Fruit fly (Drosophila melanogaster): ENCODE data around the gene CG34129.

The CG34129 gene

DNA sequence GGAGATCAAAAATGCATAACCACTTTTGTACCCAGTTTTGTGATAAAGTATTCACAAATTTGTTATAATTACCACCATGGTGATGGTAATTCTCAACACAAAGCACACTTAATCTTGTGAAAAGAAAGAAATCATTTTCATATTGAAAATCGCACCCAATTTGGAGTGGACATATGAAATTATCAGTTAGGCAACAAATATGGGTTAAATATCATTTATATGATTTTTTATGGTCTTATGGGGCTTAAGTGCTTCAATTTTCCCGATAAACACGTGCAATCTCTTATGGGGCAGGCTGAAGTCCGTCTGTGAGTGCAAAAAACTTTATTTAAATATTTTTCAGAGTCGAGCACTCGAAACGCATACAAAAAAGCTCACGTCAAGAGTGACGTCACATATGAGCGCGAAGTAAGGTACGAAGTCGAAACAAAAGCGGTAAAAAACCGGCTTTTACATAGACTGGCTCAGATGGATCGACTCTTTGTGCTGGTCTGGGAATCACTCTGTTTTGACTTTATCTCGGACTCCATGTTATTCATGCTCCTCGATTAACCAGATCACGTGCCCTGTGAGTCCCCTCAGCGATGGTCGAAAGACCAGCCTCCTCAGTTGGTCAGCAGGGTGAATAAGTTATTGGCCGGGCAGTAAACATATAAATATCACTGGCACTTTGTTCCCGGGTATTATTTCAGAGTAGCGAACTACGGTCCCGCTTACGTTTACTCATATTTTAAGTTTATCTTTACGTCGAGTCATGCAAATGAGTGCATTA lies 35.7 kb upstream of the CG34129 start:
- TF ChIP-seq CG14655 (GFP tag; optimal IDR thresholded peaks at IDR 0.05) (no peak), Pif1A (GFP tag; optimal IDR thresholded peaks at IDR 0.05) (peak; percentile 4), CG4496 (GFP tag; IDR thresholded peaks at IDR 0.05) (0 out of 3 replicates have a peak, but pooled peaks have one; percentile 32), CG8159 (tag; optimal IDR thresholded peaks at IDR 0.05) (peak; percentile 30), CG13204 (GFP tag; optimal IDR thresholded peaks at IDR 0.05) (peak; percentile 44), CG17806 (tag; optimal IDR thresholded peaks at IDR 0.05) (peak; percentile 29), EcR (GFP tag; optimal IDR thresholded peaks at IDR 0.05) (peak; percentile 81), CG10348 (GFP tag; IDR thresholded peaks at IDR 0.05) (no peak)

- no peak for TF ChIP-seq EcR (GFP tag; optimal IDR thresholded peaks at IDR 0.05)
- no peak for TF ChIP-seq CG12605 (GFP tag; IDR thresholded peaks at IDR 0.05)
- TF ChIP-seq Pif1A (GFP tag; optimal IDR thresholded peaks at IDR 0.05): no peak
- TF ChIP-seq CG13204 (GFP tag; optimal IDR thresholded peaks at IDR 0.05): no peak
Measured at dm6 chr3R:26222123-26222651, 31.2 kb upstream of the CG34129 start.

dm6 chr3R:26214301-26214700 lies 23.3 kb upstream of the CG34129 start:
- peak; percentile 29 for TF ChIP-seq CG14655 (GFP tag; optimal IDR thresholded peaks at IDR 0.05)
- no peak for TF ChIP-seq CG13204 (GFP tag; optimal IDR thresholded peaks at IDR 0.05)
- 0 out of 3 replicates have a peak, but pooled peaks have one; percentile 26 for TF ChIP-seq fd96Ca (GFP tag; IDR thresholded peaks at IDR 0.05)
- 0 out of 3 replicates have a peak, but pooled peaks have one; percentile 23 for TF ChIP-seq CG4496 (GFP tag; IDR thresholded peaks at IDR 0.05)

DNA sequence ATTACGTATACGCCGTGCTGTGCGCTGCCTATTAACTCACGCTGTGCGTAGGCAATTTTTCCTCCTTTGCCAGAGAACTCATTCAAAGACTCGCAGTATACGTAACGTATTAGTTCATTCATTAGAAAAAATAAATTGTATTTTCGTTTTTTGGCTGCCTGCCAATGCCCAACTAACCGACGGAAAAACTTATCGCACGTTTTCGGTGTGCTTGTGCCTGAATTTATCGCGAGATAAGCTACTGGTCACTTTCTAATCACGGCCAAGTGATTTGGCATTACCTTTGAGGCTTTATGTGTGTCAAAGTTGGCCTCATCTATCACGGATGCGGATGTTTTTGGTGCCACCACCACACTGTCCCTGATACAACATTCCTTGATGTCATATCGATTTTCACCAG lies 21.9 kb upstream of the CG34129 start:
- TF ChIP-seq CG10348 (GFP tag; IDR thresholded peaks at IDR 0.05) (no peak), gl (tag; optimal IDR thresholded peaks at IDR 0.05) (no peak), CG8301 (tag; optimal IDR thresholded peaks at IDR 0.05) (no peak), Snoo (tag; optimal IDR thresholded peaks at IDR 0.05) (no peak), CG17806 (tag; optimal IDR thresholded peaks at IDR 0.05) (no peak), rn (GFP tag; IDR thresholded peaks at IDR 0.05) (no peak), CG12605 (GFP tag; IDR thresholded peaks at IDR 0.05) (no peak), CG13204 (GFP tag; optimal IDR thresholded peaks at IDR 0.05) (no peak), Pif1B (GFP tag; optimal IDR thresholded peaks at IDR 0.05) (no peak), CG34367 (tag; optimal IDR thresholded peaks at IDR 0.05) (no peak), CG9948 (tag; optimal IDR thresholded peaks at IDR 0.05) (no peak), EcR (GFP tag; optimal IDR thresholded peaks at IDR 0.05) (no peak)

- no peak for TF ChIP-seq CG15710 (tag; optimal IDR thresholded peaks at IDR 0.05)
- no peak for TF ChIP-seq Pif1A (GFP tag; optimal IDR thresholded peaks at IDR 0.05)
- no peak for TF ChIP-seq CG13204 (GFP tag; optimal IDR thresholded peaks at IDR 0.05)
- TF ChIP-seq CG8159 (tag; optimal IDR thresholded peaks at IDR 0.05): no peak
- TF ChIP-seq Pif1B (GFP tag; optimal IDR thresholded peaks at IDR 0.05): no peak
- TF ChIP-seq Snoo (tag; optimal IDR thresholded peaks at IDR 0.05): no peak
- TF ChIP-seq CG8301 (tag; optimal IDR thresholded peaks at IDR 0.05): no peak
- TF ChIP-seq rn (GFP tag; IDR thresholded peaks at IDR 0.05): no peak
- TF ChIP-seq EcR (GFP tag; optimal IDR thresholded peaks at IDR 0.05): no peak
- TF ChIP-seq CG17806 (tag; optimal IDR thresholded peaks at IDR 0.05): no peak
- no peak for TF ChIP-seq CG14655 (GFP tag; optimal IDR thresholded peaks at IDR 0.05)
Measured at dm6 chr3R:26194933-26195452, 4.0 kb upstream of the CG34129 start.

DNA sequence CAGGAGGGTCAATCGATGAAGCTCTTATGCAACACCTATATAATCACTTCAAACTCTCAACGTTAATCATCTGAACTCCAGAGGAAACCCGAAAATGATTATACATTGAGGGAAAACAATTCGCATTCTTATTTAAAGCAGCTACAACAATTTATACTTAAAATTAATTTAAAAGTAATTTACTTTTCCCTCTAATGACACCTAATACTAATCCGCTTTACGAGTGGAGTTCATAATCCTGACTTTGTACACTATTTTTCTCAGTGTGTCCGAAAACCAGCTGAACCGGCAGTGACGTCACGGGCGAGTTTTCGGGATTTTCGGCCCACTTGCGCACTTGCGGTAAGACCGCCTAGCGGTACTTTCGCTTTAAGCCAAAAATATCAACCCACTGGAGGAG lies 1.3 kb upstream of the CG34129 start:
- no peak for TF ChIP-seq CG10348 (GFP tag; IDR thresholded peaks at IDR 0.05)
- no peak for TF ChIP-seq EcR (GFP tag; optimal IDR thresholded peaks at IDR 0.05)
- peak; percentile 28 for TF ChIP-seq Snoo (tag; optimal IDR thresholded peaks at IDR 0.05)
- peak; percentile 51; the same call in 1 of the 3 replicates for TF ChIP-seq CG4496 (GFP tag; IDR thresholded peaks at IDR 0.05)
- TF ChIP-seq D1 (tag; optimal IDR thresholded peaks at IDR 0.05): no peak
- no peak for TF ChIP-seq CG12605 (GFP tag; IDR thresholded peaks at IDR 0.05)

dm6 chr3R:26189877-26190276 lies 1.1 kb downstream of the CG34129 start, which contains the start of gene CG34130:
Gene CG34130, minus strand, starts transcription at chr3R:26189977.
- TF ChIP-seq CG15710 (tag; optimal IDR thresholded peaks at IDR 0.05) (no peak), EcR (GFP tag; optimal IDR thresholded peaks at IDR 0.05) (no peak), rn (GFP tag; IDR thresholded peaks at IDR 0.05) (no peak), fd96Ca (GFP tag; IDR thresholded peaks at IDR 0.05) (no peak), CG9948 (tag; optimal IDR thresholded peaks at IDR 0.05) (no peak), Ets98B (GFP tag; IDR thresholded peaks at IDR 0.05) (no peak), Snoo (tag; optimal IDR thresholded peaks at IDR 0.05) (no peak), CG13204 (GFP tag; optimal IDR thresholded peaks at IDR 0.05) (no peak), CG8301 (tag; optimal IDR thresholded peaks at IDR 0.05) (no peak), Pif1B (GFP tag; optimal IDR thresholded peaks at IDR 0.05) (no peak), CG34367 (tag; optimal IDR thresholded peaks at IDR 0.05) (no peak)
